Worm (Caenorhabditis elegans) whole organism, L1 larva: Measurements from ENCODE around the gene Y47D3A.13.

Experiments
- C04F5.9 ChIP-seq: sonication (generic microtip); optimal IDR thresholded peaks from 2 replicates; lab custom pipeline; 2016; ENCODE audit warnings: missing genetic modification characterization, missing compliant biosample characterization
- aly-2 ChIP-seq: fragments of 150-350 bp; optimal IDR thresholded peaks from 2 replicates; lab custom pipeline; 2014; ENCODE audit warnings: missing biosample characterization, missing genetic modification characterization
- blmp-1 ChIP-seq: fragments of 150-350 bp; optimal IDR thresholded peaks from 2 replicates; lab custom pipeline; 2014; ENCODE audit warnings: missing biosample characterization, missing genetic modification characterization
- ces-1 ChIP-seq: fragments of 150-350 bp; optimal IDR thresholded peaks from 2 replicates; lab custom pipeline; 2014; ENCODE audit warnings: missing biosample characterization, missing genetic modification reagents, missing genetic modification characterization
- dsc-1 ChIP-seq: sonication (generic microtip); optimal IDR thresholded peaks from 2 replicates; lab custom pipeline; 2016; ENCODE audit warnings: mild to moderate bottlenecking, missing genetic modification characterization, missing compliant biosample characterization
- elt-3 ChIP-seq, 6 experiments: fragments of 150-350 bp in 1 of 6; sonication (generic microtip); optimal IDR thresholded peaks; 2 replicates each; lab custom pipeline; 2017 to 2018; ENCODE audit warnings: missing biosample characterization in 6 of 6, missing genetic modification characterization in 6 of 6, inconsistent platforms in 1 of 6
- mdl-1 ChIP-seq, 2 experiments: fragments of 150-350 bp; optimal IDR thresholded peaks; 2 replicates each; lab custom pipeline; 2014 to 2017; ENCODE audit warnings: missing biosample characterization in 2 of 2, missing genetic modification characterization in 2 of 2, inconsistent platforms in 1 of 2
- pag-3 ChIP-seq: sonication (generic microtip); optimal IDR thresholded peaks from 2 replicates; lab custom pipeline; 2017; ENCODE audit warnings: missing genetic modification characterization, mild to moderate bottlenecking, missing compliant biosample characterization, antibody characterized with exemption, borderline replicate concordance; ENCODE audit not compliant: insufficient read depth
- skn-1 ChIP-seq: fragments of 150-350 bp; optimal IDR thresholded peaks from 2 replicates; lab custom pipeline; 2014; ENCODE audit warnings: missing biosample characterization, missing genetic modification characterization
- snpc-4 ChIP-seq: fragments of 150-350 bp; optimal IDR thresholded peaks from 2 replicates; lab custom pipeline; 2014; ENCODE audit warnings: missing biosample characterization, missing genetic modification characterization
- unc-62 ChIP-seq: fragments of 150-350 bp; optimal IDR thresholded peaks from 2 replicates; lab custom pipeline; 2014; ENCODE audit warnings: missing biosample characterization, missing genetic modification reagents, missing genetic modification characterization
- unc-86 ChIP-seq: sonication (generic microtip); optimal IDR thresholded peaks from 2 replicates; lab custom pipeline; 2016; ENCODE audit warnings: missing genetic modification characterization, missing compliant biosample characterization
- ztf-11 ChIP-seq, 2 experiments: sonication (generic microtip); optimal IDR thresholded peaks; 2 replicates each; lab custom pipeline; 2016 to 2017; ENCODE audit warnings: missing genetic modification characterization in 2 of 2, missing biosample characterization in 1 of 2, missing compliant biosample characterization in 1 of 2

DNA sequence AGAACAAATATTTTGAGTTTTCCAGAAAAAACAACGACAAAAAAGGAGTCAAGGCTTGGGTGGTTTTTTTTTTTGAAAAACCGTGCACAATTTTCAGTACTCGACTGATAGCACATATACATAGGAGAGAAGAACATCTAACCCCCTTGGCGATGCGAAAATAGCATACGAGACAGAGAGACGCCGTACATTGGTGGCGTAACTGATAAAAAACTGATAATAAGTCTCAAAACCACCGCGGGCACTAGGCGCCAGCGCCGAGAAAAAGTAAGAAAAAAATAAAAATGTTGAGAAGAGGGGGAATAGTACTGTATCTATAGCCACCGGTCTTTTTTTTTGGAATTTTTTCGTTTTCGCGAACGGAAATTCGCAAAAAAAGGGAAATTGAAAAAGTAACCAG is 28.4 kb downstream of the Y47D3A.13 start:
- TF ChIP-seq elt-3 (tag; optimal IDR thresholded peaks at IDR 0.05; lab: Kevin White, UChicago) (no peak), mdl-1 (tag; optimal IDR thresholded peaks at IDR 0.05; lab: Kevin White, UChicago) (no peak), pag-3 (no peak), unc-86 (tag; lab: Kevin White, UChicago) (no peak), blmp-1 (tag; lab: Kevin White, UChicago) (no peak), ztf-11 (tag; optimal IDR thresholded peaks at IDR 0.05; lab: Kevin White, UChicago) (no peak), ces-1 (GFP tag; lab: Kevin White, UChicago) (no peak), C04F5.9 (tag; lab: Kevin White, UChicago) (no peak), aly-2 (tag; lab: Kevin White, UChicago) (no peak), unc-62 (GFP tag; lab: Kevin White, UChicago) (no peak), dsc-1 (tag; lab: Kevin White, UChicago) (no peak), skn-1 (tag; lab: Kevin White, UChicago) (no peak), snpc-4 (tag; lab: Kevin White, UChicago) (no peak)
